Worm (Caenorhabditis elegans): ENCODE measurements around the gene egl-26.

Gene egl-26

ce11 chrII:37213-37612 is 32.2 kb upstream of the egl-26 start, which contains the start of gene F23F1.6:
Gene F23F1.6, minus strand, starts transcription at chrII:37313.
- no peak for TF ChIP-seq pax-3 (tag; optimal IDR thresholded peaks at IDR 0.05)
- TF ChIP-seq jun-1 (tag; optimal IDR thresholded peaks at IDR 0.05): no peak
- TF ChIP-seq egl-27 (tag; optimal IDR thresholded peaks at IDR 0.05): no peak
- TF ChIP-seq nhr-12 (tag; optimal IDR thresholded peaks at IDR 0.05): no peak
- no peak for TF ChIP-seq zip-4 (GFP tag; optimal IDR thresholded peaks at IDR 0.05)
- TF ChIP-seq mdl-1 (tag; optimal IDR thresholded peaks at IDR 0.05): no peak
- TF ChIP-seq lin-14 (GFP tag; optimal IDR thresholded peaks at IDR 0.05): no peak
- TF ChIP-seq F16B12.6 (tag; optimal IDR thresholded peaks at IDR 0.05): no peak
- no peak for TF ChIP-seq rnt-1 (tag; optimal IDR thresholded peaks at IDR 0.05)
- TF ChIP-seq irx-1 (tag; optimal IDR thresholded peaks at IDR 0.05): no peak
- no peak for TF ChIP-seq nhr-71 (tag; optimal IDR thresholded peaks at IDR 0.05)
- TF ChIP-seq ama-1 (optimal IDR thresholded peaks at IDR 0.05): no peak
- TF ChIP-seq fkh-4 (tag; optimal IDR thresholded peaks at IDR 0.05; ENCODE audit: borderline replicate concordance): no peak
- TF ChIP-seq unc-98 (GFP tag; IDR thresholded peaks at IDR 0.05): no peak
- TF ChIP-seq lir-3 (tag; optimal IDR thresholded peaks at IDR 0.05; ENCODE audit: poor library complexity): no peak
- no peak for TF ChIP-seq fkh-10 (GFP tag; optimal IDR thresholded peaks at IDR 0.05)
- TF ChIP-seq nhr-28 (tag; optimal IDR thresholded peaks at IDR 0.05): no peak
- no peak for TF ChIP-seq unc-86 (tag; optimal IDR thresholded peaks at IDR 0.05)
- TF ChIP-seq isw-1 (GFP tag; IDR thresholded peaks at IDR 0.05): no peak

ce11 chrII:39437-39836 is 30.0 kb upstream of the egl-26 start, which contains the start of gene spp-24:
Gene spp-24, minus strand, starts transcription at chrII:39537.
- TF ChIP-seq xbp-1 (tag; optimal IDR thresholded peaks at IDR 0.05) (no peak), blmp-1 (tag; optimal IDR thresholded peaks at IDR 0.05) (no peak), nhr-90 (tag; optimal IDR thresholded peaks at IDR 0.05; ENCODE audit: poor library complexity) (no peak), nhr-85 (tag) (peak; percentile 61), hlh-17 (GFP tag; optimal IDR thresholded peaks at IDR 0.05; ENCODE audit: borderline replicate concordance) (no peak), ztf-4 (tag; optimal IDR thresholded peaks at IDR 0.05) (no peak)

ce11 chrII:41914-42313 is 27.5 kb upstream of the egl-26 start, which contains the start of gene F23F1.10:
Gene F23F1.10, minus strand, starts transcription at chrII:41982.
- TF ChIP-seq aly-2 (tag; optimal IDR thresholded peaks at IDR 0.05) (peak; percentile 48), isw-1 (GFP tag; IDR thresholded peaks at IDR 0.05) (no peak)

ce11 chrII:43640-44039 is 25.8 kb upstream of the egl-26 start, which contains the start of gene nfyc-1:
Gene nfyc-1, plus strand, starts transcription at chrII:43907.
- no peak for TF ChIP-seq ceh-90 (tag; optimal IDR thresholded peaks at IDR 0.05)
- TF ChIP-seq sox-4 (tag; optimal IDR thresholded peaks at IDR 0.05): no peak
- no peak for TF ChIP-seq C34B4.2 (tag; optimal IDR thresholded peaks at IDR 0.05)
- TF ChIP-seq ceh-82 (tag; optimal IDR thresholded peaks at IDR 0.05): peak; percentile 24 to 82 (median 44)
- peak; percentile 77 to 78 for TF ChIP-seq efl-1 (optimal IDR thresholded peaks at IDR 0.05)
- TF ChIP-seq efl-1 (GFP tag; optimal IDR thresholded peaks at IDR 0.05 in 1 of 2): peak; percentile 80 to 96
- no peak for TF ChIP-seq ceh-8 (GFP tag; optimal IDR thresholded peaks at IDR 0.05)
- no peak for TF ChIP-seq fkh-10 (GFP tag; optimal IDR thresholded peaks at IDR 0.05)
- no peak for TF ChIP-seq hlh-4 (tag; optimal IDR thresholded peaks at IDR 0.05)
- TF ChIP-seq pqm-1 (tag; optimal IDR thresholded peaks at IDR 0.05): no peak
- TF ChIP-seq unc-62 (GFP tag; optimal IDR thresholded peaks at IDR 0.05): no peak
- TF ChIP-seq sptf-1 (tag; optimal IDR thresholded peaks at IDR 0.05): no peak
- TF ChIP-seq nhr-12 (tag; optimal IDR thresholded peaks at IDR 0.05): no peak
- peak; percentile 61 for TF ChIP-seq nhr-20 (tag; optimal IDR thresholded peaks at IDR 0.05)
- TF ChIP-seq efl-3 (GFP tag; optimal IDR thresholded peaks at IDR 0.05): no peak
- no peak for TF ChIP-seq sup-37 (GFP tag; optimal IDR thresholded peaks at IDR 0.05)
- peak; percentile 56 for TF ChIP-seq rnt-1 (tag; optimal IDR thresholded peaks at IDR 0.05)
- TF ChIP-seq unc-30 (tag; optimal IDR thresholded peaks at IDR 0.05): no peak
- TF ChIP-seq mdl-1 (tag; optimal IDR thresholded peaks at IDR 0.05): peak in 1 of 2 experiments; percentile 73
- no peak for TF ChIP-seq Y116A8C.19 (tag; optimal IDR thresholded peaks at IDR 0.05; ENCODE audit: borderline replicate concordance)
- TF ChIP-seq lin-15B (tag; optimal IDR thresholded peaks at IDR 0.05): peak; percentile 84
- no peak for TF ChIP-seq nhr-11 (tag; optimal IDR thresholded peaks at IDR 0.05)
- peak; percentile 25 for TF ChIP-seq fos-1 (tag; optimal IDR thresholded peaks at IDR 0.05)
- peak; percentile 100 for TF ChIP-seq skn-1 (tag; optimal IDR thresholded peaks at IDR 0.05)
- TF ChIP-seq pax-3 (tag; optimal IDR thresholded peaks at IDR 0.05): no peak
- no peak for TF ChIP-seq hlh-17 (GFP tag; optimal IDR thresholded peaks at IDR 0.05; ENCODE audit: borderline replicate concordance)
- TF ChIP-seq lin-39 (tag; optimal IDR thresholded peaks at IDR 0.05): no peak
- TF ChIP-seq C16A3.4 (tag; optimal IDR thresholded peaks at IDR 0.05): peak; percentile 74
- peak; percentile 57 for TF ChIP-seq fkh-8 (tag; optimal IDR thresholded peaks at IDR 0.05)

Measured in whole organism, L1 larva.